Fruit fly (Drosophila melanogaster) whole organism, embryonic: ENCODE measurements around the gene CG17929.

Experiments
- Antp ChIP-seq: fragments of 200-800 bp; sonication (Bioruptor generic); optimal IDR thresholded peaks from 3 replicates; lab custom pipeline; 2016; ENCODE audit warnings: missing biosample characterization, missing genetic modification characterization
- Atf6 ChIP-seq: fragments of 200-800 bp; sonication (Bioruptor generic); IDR thresholded peaks from 2 replicates; pipeline ENCODE4 v1.3.6; 2022; ENCODE audit warnings: missing biosample characterization, missing genetic modification characterization
- CG12155 ChIP-seq: fragments of 200-800 bp; sonication (Bioruptor generic); optimal IDR thresholded peaks from 3 replicates; lab custom pipeline; 2016; ENCODE audit warnings: missing biosample characterization, missing genetic modification characterization
- CG14050 ChIP-seq: fragments of 200-800 bp; sonication (Bioruptor generic); IDR thresholded peaks from 3 replicates; pipeline ENCODE4 v1.3.6; 2022; ENCODE audit warnings: missing biosample characterization, missing genetic modification characterization
- CG1529 ChIP-seq: fragments of 200-800 bp; sonication (Bioruptor generic); optimal IDR thresholded peaks from 3 replicates; lab custom pipeline; 2018; ENCODE audit warnings: missing biosample characterization, missing genetic modification characterization
- CG15696 ChIP-seq: fragments of 200-800 bp; sonication (Bioruptor generic); optimal IDR thresholded peaks from 2 replicates; lab custom pipeline; 2019; ENCODE audit warnings: missing biosample characterization, mild to moderate bottlenecking, missing genetic modification characterization, moderate library complexity
- CG2199 ChIP-seq: fragments of 200-800 bp; sonication (Bioruptor generic); IDR thresholded peaks from 3 replicates; pipeline ENCODE4 v1.3.6; 2022; ENCODE audit warnings: missing biosample characterization, missing genetic modification characterization
- CG3407 ChIP-seq: fragments of 200-800 bp; sonication (Bioruptor generic); optimal IDR thresholded peaks from 2 replicates; lab custom pipeline; 2018; ENCODE audit warnings: missing biosample characterization, mild to moderate bottlenecking, missing genetic modification characterization
- CG4282 ChIP-seq: fragments of 200-800 bp; sonication (Bioruptor generic); optimal IDR thresholded peaks from 2 replicates; lab custom pipeline; 2016; ENCODE audit warnings: missing biosample characterization, missing genetic modification characterization
- CG4820 ChIP-seq: fragments of 200-800 bp; sonication (Bioruptor generic); optimal IDR thresholded peaks from 3 replicates; lab custom pipeline; 2016; ENCODE audit warnings: missing biosample characterization, missing genetic modification characterization
- CG6254 ChIP-seq: fragments of 200-800 bp; sonication (Bioruptor generic); optimal IDR thresholded peaks from 3 replicates; lab custom pipeline; 2017; ENCODE audit warnings: mild to moderate bottlenecking, missing biosample characterization, missing genetic modification reagents, missing genetic modification characterization
- CG6654 ChIP-seq: fragments of 200-800 bp; sonication (Bioruptor generic); optimal IDR thresholded peaks from 2 replicates; lab custom pipeline; 2017; ENCODE audit warnings: missing biosample characterization, mild to moderate bottlenecking, missing genetic modification characterization
- CG8089 ChIP-seq: fragments of 200-800 bp; sonication (Bioruptor generic); optimal IDR thresholded peaks from 3 replicates; lab custom pipeline; 2016; ENCODE audit warnings: missing biosample characterization, missing genetic modification characterization
- CTCF ChIP-seq: fragments of 200-800 bp; sonication (Bioruptor generic); optimal IDR thresholded peaks from 2 replicates; lab custom pipeline; 2017; ENCODE audit warnings: missing biosample characterization, mild to moderate bottlenecking, missing genetic modification characterization, moderate library complexity
- Camta ChIP-seq: fragments of 200-800 bp; sonication (Bioruptor generic); optimal IDR thresholded peaks from 2 replicates; lab custom pipeline; 2016; ENCODE audit warnings: missing biosample characterization, missing genetic modification characterization
- Eip74EF ChIP-seq, 2 experiments: fragments of 200-800 bp in 1 of 2; fragments of >200 bp in 1 of 2; sonication (Bioruptor generic) in 1 of 2; optimal IDR thresholded peaks; 2 replicates each; lab custom pipeline; 2017 to 2019; ENCODE audit warnings: missing biosample characterization in 2 of 2, missing genetic modification characterization in 2 of 2, mild to moderate bottlenecking in 1 of 2, moderate library complexity in 1 of 2
- Fer1 ChIP-seq: fragments of 200-800 bp; sonication (Bioruptor generic); optimal IDR thresholded peaks from 2 replicates; lab custom pipeline; 2017; ENCODE audit warnings: missing biosample characterization, mild to moderate bottlenecking, missing genetic modification characterization
- Hey ChIP-seq: fragments of 200-800 bp; sonication (Bioruptor generic); optimal IDR thresholded peaks from 3 replicates; lab custom pipeline; 2018; ENCODE audit warnings: missing biosample characterization, mild to moderate bottlenecking, missing genetic modification characterization
- Hr3 ChIP-seq: fragments of 200-800 bp; sonication (Bioruptor generic); optimal IDR thresholded peaks from 3 replicates; lab custom pipeline; 2016; ENCODE audit warnings: missing biosample characterization, missing genetic modification characterization
- Lpt ChIP-seq: fragments of >200 bp; optimal IDR thresholded peaks from 2 replicates; lab custom pipeline; 2018; ENCODE audit warnings: missing biosample characterization, missing genetic modification characterization
- Nf-YB ChIP-seq: fragments of 200-800 bp; sonication (Bioruptor generic); optimal IDR thresholded peaks from 3 replicates; lab custom pipeline; 2019; ENCODE audit warnings: missing biosample characterization, mild to moderate bottlenecking, missing genetic modification characterization, moderate library complexity
- Poxn ChIP-seq: fragments of 200-800 bp; sonication (Bioruptor generic); IDR thresholded peaks from 2 replicates; pipeline ENCODE4 v1.3.6; 2022; ENCODE audit warnings: missing biosample characterization, missing genetic modification characterization
- Sry-δ ChIP-seq: fragments of 200-800 bp; sonication (Bioruptor generic); optimal IDR thresholded peaks from 2 replicates; lab custom pipeline; 2016; ENCODE audit warnings: missing biosample characterization, missing genetic modification characterization
- bsh ChIP-seq, 2 experiments: fragments of 200-800 bp; sonication (Bioruptor generic); optimal IDR thresholded peaks; 2 replicates each; lab custom pipeline; 2017 to 2018; ENCODE audit warnings: mild to moderate bottlenecking in 2 of 2, missing biosample characterization in 2 of 2, missing genetic modification characterization in 2 of 2, moderate library complexity in 1 of 2
- cad ChIP-seq: fragments of >200 bp; optimal IDR thresholded peaks from 2 replicates; lab custom pipeline; 2017; ENCODE audit warnings: missing biosample characterization, missing genetic modification characterization
- chif ChIP-seq, 2 experiments: fragments of 200-800 bp; sonication (Bioruptor generic); optimal IDR thresholded peaks; 3 replicates each; lab custom pipeline; 2016; ENCODE audit warnings: missing biosample characterization in 2 of 2, missing genetic modification characterization in 2 of 2
- danr ChIP-seq: fragments of 200-800 bp; sonication (Bioruptor generic); IDR thresholded peaks from 2 replicates; pipeline ENCODE4 v1.3.6; 2022; ENCODE audit warnings: missing biosample characterization, missing genetic modification characterization
- dati ChIP-seq: fragments of 200-800 bp; sonication (Bioruptor generic); IDR thresholded peaks from 2 replicates; pipeline ENCODE4 v1.3.6; 2022; ENCODE audit warnings: missing biosample characterization, missing genetic modification characterization
- dysf ChIP-seq: fragments of 200-800 bp; sonication (Bioruptor generic); IDR thresholded peaks from 3 replicates; pipeline ENCODE4 v1.3.6; 2022; ENCODE audit warnings: missing biosample characterization, missing genetic modification characterization
- esg ChIP-seq: fragments of 200-800 bp; sonication (Bioruptor generic); conservative IDR thresholded peaks from 2 replicates; pipeline ENCODE4 v1.3.6; 2022; ENCODE audit warnings: missing biosample characterization, missing genetic modification characterization
- exex ChIP-seq: fragments of 200-800 bp; sonication (Bioruptor generic); optimal IDR thresholded peaks from 4 replicates; lab custom pipeline; 2018; ENCODE audit warnings: missing biosample characterization, mild to moderate bottlenecking, missing genetic modification characterization, moderate library complexity
- ftz-f1 ChIP-seq: fragments of 200-800 bp; sonication (Bioruptor generic); optimal IDR thresholded peaks from 2 replicates; lab custom pipeline; 2016; ENCODE audit warnings: missing biosample characterization, missing genetic modification characterization
- fu2 ChIP-seq: fragments of 200-800 bp; sonication (Bioruptor generic); optimal IDR thresholded peaks from 2 replicates; lab custom pipeline; 2016; ENCODE audit warnings: missing biosample characterization, missing genetic modification characterization
- gro ChIP-seq: fragments of 200-800 bp; sonication (Bioruptor generic); optimal IDR thresholded peaks from 2 replicates; lab custom pipeline; 2016; ENCODE audit warnings: missing biosample characterization, missing genetic modification characterization
- pan ChIP-seq, 4 experiments: fragments of >200 bp in 3 of 4; fragments of 200-800 bp in 1 of 4; sonication (Bioruptor generic) in 1 of 4; optimal IDR thresholded peaks in 3 of 4; IDR thresholded peaks in 1 of 4; 2 replicates each; pipeline versions ENCODE4 v1.3.6 to Lab custom; 2017 to 2022; ENCODE audit warnings: missing biosample characterization in 2 of 4, missing genetic modification characterization in 2 of 4, mixed read lengths in 1 of 4
- sens ChIP-seq: fragments of 200-800 bp; sonication (Bioruptor generic); peaks from one replicate; lab custom pipeline; 2016; ENCODE audit warnings: missing biosample characterization, missing genetic modification characterization
- sima ChIP-seq: fragments of 200-800 bp; sonication (Bioruptor generic); optimal IDR thresholded peaks from 2 replicates; lab custom pipeline; 2016; ENCODE audit warnings: missing biosample characterization, missing genetic modification characterization
- sna ChIP-seq: fragments of 200-800 bp; sonication (Bioruptor generic); IDR thresholded peaks from 2 replicates; pipeline ENCODE4 v1.3.6; 2022; ENCODE audit warnings: missing biosample characterization, missing genetic modification characterization; ENCODE audit not compliant: partially characterized antibody
- sqz ChIP-seq: fragments of 200-800 bp; sonication (Bioruptor generic); optimal IDR thresholded peaks from 3 replicates; lab custom pipeline; 2018; ENCODE audit warnings: missing biosample characterization, mild to moderate bottlenecking, missing genetic modification characterization
- stwl ChIP-seq: fragments of 200-800 bp; sonication (Bioruptor generic); optimal IDR thresholded peaks from 3 replicates; lab custom pipeline; 2018; ENCODE audit warnings: missing biosample characterization, mild to moderate bottlenecking, missing genetic modification characterization, moderate library complexity
- tio ChIP-seq: fragments of 200-800 bp; sonication (Bioruptor generic); optimal IDR thresholded peaks from 2 replicates; lab custom pipeline; 2017; ENCODE audit warnings: missing biosample characterization, missing genetic modification characterization, inconsistent platforms
- ttk ChIP-seq: fragments of 200-800 bp; sonication (Bioruptor generic); IDR thresholded peaks from 2 replicates; pipeline ENCODE4 v2.1.2; 2022; ENCODE audit warnings: missing biosample characterization, missing genetic modification characterization
- z ChIP-seq: fragments of 200-800 bp; sonication (Bioruptor generic); IDR thresholded peaks from 3 replicates; pipeline ENCODE4 v1.3.6; 2022; ENCODE audit warnings: missing biosample characterization, missing genetic modification characterization

The CG17929 gene

dm6 chr3R:16288714-16289291 lies 36.5 kb upstream of the CG17929 start (continued):
- TF ChIP-seq Sry-δ: no peak
- TF ChIP-seq dysf: no peak
- TF ChIP-seq sna: no peak
- TF ChIP-seq esg (GFP tag; lab: Robert Waterston, UW): no peak
- TF ChIP-seq z (GFP tag; lab: Robert Waterston, UW): peak; percentile 76
- no peak for TF ChIP-seq Poxn (GFP tag; lab: Robert Waterston, UW)
- no peak for TF ChIP-seq Hey (tag; lab: Kevin White, UChicago)
- TF ChIP-seq chif (GFP tag; optimal IDR thresholded peaks at IDR 0.05; lab: Kevin White, UChicago): no peak
- TF ChIP-seq CG1529: no peak
- TF ChIP-seq CG15696 (tag; lab: Kevin White, UChicago): no peak
- no peak for TF ChIP-seq CG6254 (GFP tag; lab: Kevin White, UChicago)
- TF ChIP-seq pan (optimal IDR thresholded peaks at IDR 0.05; lab: Kevin White, UChicago): no peak
- peak in 1 of 2 experiments; percentile 20 for TF ChIP-seq pan (GFP tag; optimal IDR thresholded peaks at IDR 0.05 in 1 of 2, IDR thresholded peaks at IDR 0.05 in 1 of 2)
- no peak for TF ChIP-seq CG14050 (GFP tag; lab: Robert Waterston, UW)
- TF ChIP-seq Atf6 (GFP tag; lab: Robert Waterston, UW): 0 out of 2 replicates have a peak, but pooled peaks have one; percentile 27
- TF ChIP-seq fu2 (GFP tag; lab: Kevin White, UChicago): no peak
- no peak for TF ChIP-seq Eip74EF (GFP tag; optimal IDR thresholded peaks at IDR 0.05; lab: Kevin White, UChicago)
- TF ChIP-seq sima (GFP tag; lab: Kevin White, UChicago): no peak
- TF ChIP-seq sqz (GFP tag; lab: Kevin White, UChicago): no peak

- no peak for TF ChIP-seq Camta (GFP tag; lab: Kevin White, UChicago)
- TF ChIP-seq gro: no peak
- TF ChIP-seq ttk (GFP tag; lab: Robert Waterston, UW): no peak
- no peak for TF ChIP-seq CG12155 (GFP tag; lab: Kevin White, UChicago)
- no peak for TF ChIP-seq sens (GFP tag; lab: Kevin White, UChicago)
- TF ChIP-seq cad: peak; percentile 67
- TF ChIP-seq z (GFP tag; lab: Robert Waterston, UW): 0 out of 3 replicates have a peak, but pooled peaks have one; percentile 32
- TF ChIP-seq Antp (GFP tag; lab: Kevin White, UChicago): no peak
- TF ChIP-seq CTCF (GFP tag; lab: Kevin White, UChicago): no peak
- TF ChIP-seq CG6654: peak; percentile 93
- TF ChIP-seq CG2199 (GFP tag; lab: Robert Waterston, UW): peak; percentile 17; the same call in 1 of the 3 replicates
- no peak for TF ChIP-seq Fer1 (GFP tag; lab: Kevin White, UChicago)
- no peak for TF ChIP-seq stwl
- no peak for TF ChIP-seq CG4820 (GFP tag; lab: Kevin White, UChicago)
- TF ChIP-seq bsh (GFP tag; optimal IDR thresholded peaks at IDR 0.05; lab: Kevin White, UChicago): no peak
- no peak for TF ChIP-seq ftz-f1 (GFP tag; lab: Kevin White, UChicago)
- no peak for TF ChIP-seq danr (GFP tag; lab: Robert Waterston, UW)
- TF ChIP-seq Nf-YB (GFP tag; lab: Kevin White, UChicago): no peak
- TF ChIP-seq Hr3 (GFP tag; lab: Kevin White, UChicago): no peak
- TF ChIP-seq Lpt (GFP tag; lab: Kevin White, UChicago): no peak
- TF ChIP-seq tio (GFP tag; lab: Kevin White, UChicago): no peak
- no peak for TF ChIP-seq CG3407 (GFP tag; lab: Kevin White, UChicago)
- TF ChIP-seq exex (tag; lab: Kevin White, UChicago): no peak
- TF ChIP-seq CG8089 (GFP tag; lab: Kevin White, UChicago): no peak
- TF ChIP-seq CG4282: no peak
- 0 out of 2 replicates have a peak, but pooled peaks have one; percentile 5 for TF ChIP-seq dati (GFP tag; lab: Robert Waterston, UW)
Measured at dm6 chr3R:16290242-16290824, 35.0 kb upstream of the CG17929 start.
